Worm (Caenorhabditis elegans) whole organism, L2 larva: ENCODE data around the gene C08E8.1.

Experiments
- C34F6.9 ChIP-seq: fragments of 150-350 bp; optimal IDR thresholded peaks from 2 replicates; lab custom pipeline; 2014; ENCODE audit warnings: missing biosample characterization, missing genetic modification characterization
- R02D3.7 ChIP-seq: fragments of 150-350 bp; optimal IDR thresholded peaks from 2 replicates; lab custom pipeline; 2014; ENCODE audit warnings: missing biosample characterization, missing genetic modification characterization
- ama-1 ChIP-seq: fragments of 150-350 bp; optimal IDR thresholded peaks from 2 replicates; lab custom pipeline; 2018; ENCODE audit warnings: inconsistent platforms
- ceh-16 ChIP-seq: fragments of 150-350 bp; optimal IDR thresholded peaks from 2 replicates; lab custom pipeline; 2014; ENCODE audit warnings: missing biosample characterization, missing genetic modification characterization
- elt-1 ChIP-seq: fragments of 150-350 bp; optimal IDR thresholded peaks from 2 replicates; lab custom pipeline; 2014; ENCODE audit warnings: missing biosample characterization, missing genetic modification characterization
- fos-1 ChIP-seq: fragments of 150-350 bp; optimal IDR thresholded peaks from 2 replicates; lab custom pipeline; 2014; ENCODE audit warnings: missing biosample characterization, missing genetic modification characterization
- lin-11 ChIP-seq: fragments of 150-350 bp; sonication (generic microtip); optimal IDR thresholded peaks from 2 replicates; lab custom pipeline; 2014; ENCODE audit warnings: missing biosample characterization, missing genetic modification characterization, inconsistent platforms, mixed read lengths
- lin-39 ChIP-seq: fragments of 150-350 bp; optimal IDR thresholded peaks from 2 replicates; lab custom pipeline; 2014; ENCODE audit warnings: missing biosample characterization, missing genetic modification reagents, missing genetic modification characterization
- nhr-11 ChIP-seq: fragments of 150-350 bp; optimal IDR thresholded peaks from 2 replicates; lab custom pipeline; 2014; ENCODE audit warnings: missing biosample characterization, missing genetic modification characterization
- nhr-12 ChIP-seq: fragments of 150-350 bp; optimal IDR thresholded peaks from 2 replicates; lab custom pipeline; 2014; ENCODE audit warnings: missing biosample characterization, missing genetic modification characterization
- nhr-237 ChIP-seq: fragments of 150-350 bp; optimal IDR thresholded peaks from 2 replicates; lab custom pipeline; 2014; ENCODE audit warnings: missing biosample characterization, missing genetic modification characterization
- nhr-77 ChIP-seq: fragments of 150-350 bp; optimal IDR thresholded peaks from 2 replicates; lab custom pipeline; 2014; ENCODE audit warnings: missing biosample characterization, missing genetic modification characterization
- unc-62 ChIP-seq: fragments of 150-350 bp; optimal IDR thresholded peaks from 2 replicates; lab custom pipeline; 2014; ENCODE audit warnings: missing biosample characterization, missing genetic modification reagents, missing genetic modification characterization
- ztf-4 ChIP-seq: fragments of 150-350 bp; optimal IDR thresholded peaks from 2 replicates; lab custom pipeline; 2014; ENCODE audit warnings: missing biosample characterization, missing genetic modification characterization

ce11 chrV:18359888-18360287 lies 2.4 kb downstream of the C08E8.1 start, which contains the start of gene C08E8.5:
- TF ChIP-seq fos-1 (tag; lab: Kevin White, UChicago) (no peak), lin-11 (tag; lab: Kevin White, UChicago) (no peak), C34F6.9 (tag; lab: Kevin White, UChicago) (no peak), unc-62 (no peak), nhr-11 (tag; lab: Kevin White, UChicago) (no peak), nhr-77 (no peak), R02D3.7 (tag; lab: Kevin White, UChicago) (no peak), nhr-12 (tag; lab: Kevin White, UChicago) (no peak), elt-1 (no peak), lin-39 (tag; lab: Kevin White, UChicago) (no peak), ztf-4 (tag; lab: Kevin White, UChicago) (no peak), nhr-237 (tag; lab: Kevin White, UChicago) (no peak), ama-1 (no peak), ceh-16 (tag; lab: Kevin White, UChicago) (no peak)
